Fruit fly (Drosophila melanogaster) whole organism, wandering third instar larva: ENCODE results near the gene SelT.

Experiments
- Abd-B ChIP-seq: fragments of >200 bp; optimal IDR thresholded peaks from 2 replicates; lab custom pipeline; 2017; ENCODE audit warnings: missing biosample characterization, missing genetic modification characterization
- GATAd ChIP-seq: sonication (Bioruptor generic); optimal IDR thresholded peaks from 2 replicates; lab custom pipeline; 2016; ENCODE audit warnings: missing biosample characterization, missing genetic modification characterization
- HLH106 ChIP-seq: fragments of 200-800 bp; optimal IDR thresholded peaks from 3 replicates; lab custom pipeline; 2019; ENCODE audit warnings: missing biosample characterization, mild to moderate bottlenecking, missing genetic modification characterization, moderate library complexity
- Myc ChIP-seq: fragments of >200 bp; optimal IDR thresholded peaks from 2 replicates; lab custom pipeline; 2017
- br ChIP-seq: fragments of 200-800 bp; sonication (Bioruptor generic); optimal IDR thresholded peaks from 2 replicates; lab custom pipeline; 2016; ENCODE audit warnings: missing biosample characterization, missing genetic modification characterization
- dsf ChIP-seq: sonication (Bioruptor generic); optimal IDR thresholded peaks from 2 replicates; lab custom pipeline; 2016; ENCODE audit warnings: missing biosample characterization, missing genetic modification characterization, borderline replicate concordance
- foxo ChIP-seq, 2 experiments: fragments of 200-800 bp; sonication (Bioruptor generic); optimal IDR thresholded peaks; 2 replicates in 1 of 2; 3 replicates in 1 of 2; lab custom pipeline; 2016 to 2017; ENCODE audit warnings: missing biosample characterization in 2 of 2, missing genetic modification characterization in 2 of 2
- fru ChIP-seq: fragments of 200-800 bp; sonication (Bioruptor generic); optimal IDR thresholded peaks from 3 replicates; lab custom pipeline; 2016; ENCODE audit warnings: missing biosample characterization, mild to moderate bottlenecking, missing genetic modification characterization
- jim ChIP-seq: fragments of 175-275, 200-325 bp; sonication (Bioruptor generic); optimal IDR thresholded peaks from 2 replicates; lab custom pipeline; 2016; ENCODE audit warnings: missing biosample characterization, mild to moderate bottlenecking, missing genetic modification characterization
- psq ChIP-seq: fragments of 200-800 bp; sonication (Bioruptor generic); optimal IDR thresholded peaks from 3 replicates; lab custom pipeline; 2017; ENCODE audit warnings: missing biosample characterization, mild to moderate bottlenecking, missing genetic modification characterization, moderate library complexity
- tai ChIP-seq: sonication (Bioruptor generic); optimal IDR thresholded peaks from 2 replicates; lab custom pipeline; 2016; ENCODE audit warnings: missing biosample characterization, missing genetic modification characterization
- usp ChIP-seq: fragments of >200 bp; optimal IDR thresholded peaks from 2 replicates; lab custom pipeline; 2017; ENCODE audit warnings: missing biosample characterization, missing genetic modification characterization

dm6 chr2L:4998260-4998560, 12.5 kb upstream of the SelT start:
- TF ChIP-seq dsf (GFP tag; lab: Kevin White, UChicago) (no peak), usp (GFP tag; lab: Kevin White, UChicago) (no peak), br (GFP tag; lab: Kevin White, UChicago) (no peak), psq (GFP tag; lab: Kevin White, UChicago) (no peak), jim (no peak), Abd-B (GFP tag; lab: Kevin White, UChicago) (no peak), fru (GFP tag; lab: Kevin White, UChicago) (no peak), GATAd (GFP tag; lab: Kevin White, UChicago) (no peak), foxo (GFP tag; optimal IDR thresholded peaks at IDR 0.05; lab: Kevin White, UChicago) (no peak), tai (GFP tag; lab: Kevin White, UChicago) (no peak), Myc (no peak), HLH106 (tag; lab: Kevin White, UChicago) (no peak)
